Worm (Caenorhabditis elegans) whole organism, midembryonic: ENCODE data around the gene Y54G2A.72.

Source experiments
- flt-1 ChIP-seq: fragments of 200-800 bp; sonication (Bioruptor generic); IDR thresholded peaks from 2 replicates; pipeline ENCODE4 v1.3.6; 2022; ENCODE audit warnings: missing genetic modification characterization, missing compliant biosample characterization
- med-1 ChIP-seq: sonication (generic microtip); optimal IDR thresholded peaks from 2 replicates; lab custom pipeline; 2017; ENCODE audit warnings: missing genetic modification characterization, mild to moderate bottlenecking, missing compliant biosample characterization, antibody characterized with exemption, missing genetic modification reagents; ENCODE audit not compliant: insufficient read depth
- ref-1 ChIP-seq: fragments of 200-800 bp; sonication (Bioruptor generic); conservative IDR thresholded peaks from 2 replicates; pipeline ENCODE4 v1.3.6; 2022; ENCODE audit warnings: missing genetic modification reagents, missing genetic modification characterization, missing compliant biosample characterization
- tab-1 ChIP-seq: fragments of 200-800 bp; sonication (Bioruptor generic); IDR thresholded peaks from 2 replicates; pipeline ENCODE4 v1.3.6; 2022; ENCODE audit warnings: missing genetic modification characterization, missing compliant biosample characterization
- ztf-29 ChIP-seq: fragments of 200-800 bp; sonication (Bioruptor generic); IDR thresholded peaks from 2 replicates; pipeline ENCODE4 v1.3.6; 2022; ENCODE audit warnings: missing genetic modification reagents, missing genetic modification characterization, missing compliant biosample characterization

The Y54G2A.72 gene

ce11 chrIV:2826335-2826734, 48.4 kb downstream of the Y54G2A.72 start:
- TF ChIP-seq ztf-29 (GFP tag; lab: Robert Waterston, UW) (no peak), med-1 (GFP tag; lab: Kevin White, UChicago) (no peak), ref-1 (GFP tag; lab: Robert Waterston, UW) (no peak), tab-1 (GFP tag; lab: Robert Waterston, UW) (no peak), flt-1 (GFP tag; lab: Robert Waterston, UW) (no peak)
